Comparison of ENCODE assay signal across 1 fruit fly cellular context in genomic region chr3R:28851530-28851929, dm6.
TF ChIP-seq lines count a peak whose summit lies in the region.

No protein-coding gene starts in this region.

TF ChIP-seq in whole organism, embryonic, 481 proteins besides CTCF, POLR2A, EP300 and RAD21 (continued from another document):
- TF ChIP-seq CG8944 (GFP tag; optimal IDR thresholded peaks at IDR 0.05; lab: Kevin White, UChicago) (no peak), crp (GFP tag; optimal IDR thresholded peaks at IDR 0.05; lab: Kevin White, UChicago) (no peak), sna (GFP tag; IDR thresholded peaks at IDR 0.05; lab: Robert Waterston, UW; ENCODE audit: partially characterized antibody) (no peak), CG16813 (GFP tag; IDR thresholded peaks at IDR 0.05; lab: Robert Waterston, UW; ENCODE audit: partially characterized antibody) (no peak), gcm (GFP tag; optimal IDR thresholded peaks at IDR 0.05; lab: Kevin White, UChicago) (peak; percentile 14), CG31388 (GFP tag; optimal IDR thresholded peaks at IDR 0.05; lab: Kevin White, UChicago) (no peak), vfl (GFP tag; optimal IDR thresholded peaks at IDR 0.05; lab: Kevin White, UChicago) (no peak), gsb-n (tag; optimal IDR thresholded peaks at IDR 0.05; lab: Kevin White, UChicago) (no peak), CG30020 (tag; optimal IDR thresholded peaks at IDR 0.05; lab: Kevin White, UChicago) (no peak), Adf1 (GFP tag; IDR thresholded peaks at IDR 0.05; lab: Robert Waterston, UW) (peak; percentile 8; the same call in 1 of the 2 replicates), org-1 (GFP tag; optimal IDR thresholded peaks at IDR 0.05; lab: Kevin White, UChicago) (peak; percentile 59), HLH3B (GFP tag; IDR thresholded peaks at IDR 0.05; lab: Robert Waterston, UW) (no peak), CG15073 (GFP tag; optimal IDR thresholded peaks at IDR 0.05; lab: Kevin White, UChicago) (no peak), CG18619 (GFP tag; optimal IDR thresholded peaks at IDR 0.05; lab: Kevin White, UChicago) (no peak), Bgb (GFP tag; IDR thresholded peaks at IDR 0.05; lab: Robert Waterston, UW; ENCODE audit: partially characterized antibody) (no peak), Atf-2 (GFP tag; optimal IDR thresholded peaks at IDR 0.05; lab: Kevin White, UChicago) (no peak), CG6765 (GFP tag; optimal IDR thresholded peaks at IDR 0.05; lab: Kevin White, UChicago) (no peak), Six4 (GFP tag; optimal IDR thresholded peaks at IDR 0.05; lab: Kevin White, UChicago) (no peak), bcd (GFP tag; optimal IDR thresholded peaks at IDR 0.05; lab: Kevin White, UChicago) (no peak), Sin3A (optimal IDR thresholded peaks at IDR 0.05; lab: Kevin White, UChicago) (no peak), mam (GFP tag; optimal IDR thresholded peaks at IDR 0.05; lab: Kevin White, UChicago) (no peak), CG4424 (GFP tag; optimal IDR thresholded peaks at IDR 0.05; lab: Kevin White, UChicago) (no peak), CG10654 (GFP tag; optimal IDR thresholded peaks at IDR 0.05; lab: Kevin White, UChicago) (no peak), Doc3 (GFP tag; IDR thresholded peaks at IDR 0.05; lab: Robert Waterston, UW; ENCODE audit: partially characterized antibody) (0 out of 3 replicates have a peak, but pooled peaks have one; percentile 15), Atf6 (GFP tag; IDR thresholded peaks at IDR 0.05; lab: Robert Waterston, UW) (0 out of 2 replicates have a peak, but pooled peaks have one; percentile 16), abd-A (tag; optimal IDR thresholded peaks at IDR 0.05; lab: Kevin White, UChicago) (peak; percentile 92), Oli (tag; optimal IDR thresholded peaks at IDR 0.05; lab: Kevin White, UChicago) (no peak), cg (GFP tag; optimal IDR thresholded peaks at IDR 0.05; lab: Kevin White, UChicago) (peak; percentile 50), CG2116 (GFP tag; optimal IDR thresholded peaks at IDR 0.05; lab: Kevin White, UChicago) (no peak), ci (GFP tag; IDR thresholded peaks at IDR 0.05; lab: Robert Waterston, UW) (no peak), Gsc (GFP tag; IDR thresholded peaks at IDR 0.05; lab: Robert Waterston, UW) (no peak), crol (GFP tag; IDR thresholded peaks at IDR 0.05; lab: Robert Waterston, UW) (peak; percentile 87), CG10543 (GFP tag; optimal IDR thresholded peaks at IDR 0.05; lab: Kevin White, UChicago) (peak; percentile 25), CG1603 (tag; optimal IDR thresholded peaks at IDR 0.05; lab: Kevin White, UChicago) (no peak), Eip74EF (GFP tag; optimal IDR thresholded peaks at IDR 0.05; lab: Kevin White, UChicago) (no peak), CG6854 (GFP tag; optimal IDR thresholded peaks at IDR 0.05; lab: Kevin White, UChicago) (no peak), CG7372 (GFP tag; IDR thresholded peaks at IDR 0.05; lab: Robert Waterston, UW) (no peak), sr (GFP tag; IDR thresholded peaks at IDR 0.05; lab: Robert Waterston, UW) (0 out of 3 replicates have a peak, but pooled peaks have one; percentile 36), CG9727 (GFP tag; optimal IDR thresholded peaks at IDR 0.05; lab: Kevin White, UChicago) (no peak), CG18262 (tag; optimal IDR thresholded peaks at IDR 0.05; lab: Kevin White, UChicago) (no peak), CG7556 (GFP tag; optimal IDR thresholded peaks at IDR 0.05; lab: Kevin White, UChicago) (no peak), D (optimal IDR thresholded peaks at IDR 0.05; lab: Kevin White, UChicago) (no peak), D (GFP tag; optimal IDR thresholded peaks at IDR 0.05; lab: Kevin White, UChicago) (no peak), CG14965 (GFP tag; optimal IDR thresholded peaks at IDR 0.05; lab: Kevin White, UChicago; ENCODE audit: borderline replicate concordance) (no peak), Med (GFP tag; lab: Kevin White, UChicago) (peak; percentile 79), stwl (tag; optimal IDR thresholded peaks at IDR 0.05; lab: Kevin White, UChicago) (no peak), CG3065 (GFP tag; optimal IDR thresholded peaks at IDR 0.05; lab: Kevin White, UChicago) (no peak), CG16779 (GFP tag; IDR thresholded peaks at IDR 0.05; lab: Robert Waterston, UW) (0 out of 2 replicates have a peak, but pooled peaks have one; percentile 29)
